Worm (Caenorhabditis elegans) whole organism, L1 larva: Measurements from ENCODE around the gene lido-14.

Experiments
- egl-27 ChIP-seq, 2 experiments: fragments of 150-350 bp in 1 of 2; sonication (generic microtip); optimal IDR thresholded peaks; 3 replicates each; lab custom pipeline; 2017 to 2018; ENCODE audit warnings: missing biosample characterization in 2 of 2, missing genetic modification characterization in 2 of 2, missing genetic modification reagents in 2 of 2
- fkh-10 ChIP-seq: sonication (generic microtip); optimal IDR thresholded peaks from 2 replicates; lab custom pipeline; 2017; ENCODE audit warnings: missing biosample characterization, missing genetic modification reagents, missing genetic modification characterization
- jun-1 ChIP-seq: fragments of 150-350 bp; optimal IDR thresholded peaks from 2 replicates; lab custom pipeline; 2014; ENCODE audit warnings: missing biosample characterization, missing genetic modification reagents, missing genetic modification characterization
- nhr-71 ChIP-seq: sonication (generic microtip); optimal IDR thresholded peaks from 2 replicates; lab custom pipeline; 2016; ENCODE audit warnings: mild to moderate bottlenecking, missing genetic modification characterization, moderate library complexity, missing compliant biosample characterization
- snpc-4 ChIP-seq: fragments of 150-350 bp; optimal IDR thresholded peaks from 2 replicates; lab custom pipeline; 2014; ENCODE audit warnings: missing biosample characterization, missing genetic modification characterization
- zag-1 ChIP-seq: fragments of 150-350 bp; optimal IDR thresholded peaks from 2 replicates; lab custom pipeline; 2014; ENCODE audit warnings: missing biosample characterization, missing genetic modification characterization

DNA sequence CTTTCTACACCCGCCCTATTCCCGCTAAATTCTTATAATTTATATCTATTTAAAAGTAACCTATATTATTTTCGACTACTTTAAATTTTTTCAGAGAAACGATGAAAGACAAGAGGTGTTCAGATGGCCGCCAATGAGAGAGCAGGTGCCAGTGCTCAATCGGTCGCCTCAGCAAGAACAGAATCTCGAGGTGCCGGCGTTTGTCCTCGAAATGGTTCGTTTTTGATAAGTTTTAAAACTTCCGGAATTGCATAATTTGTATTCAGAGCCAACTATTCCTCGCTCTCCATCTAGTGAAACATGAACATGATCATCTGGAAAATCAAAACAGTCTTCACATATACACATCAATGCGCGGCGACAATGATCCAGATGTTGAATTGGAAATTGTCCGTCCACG lies 12.1 kb downstream of the lido-14 start, which contains the start of gene bath-23:
- TF ChIP-seq jun-1 (tag; lab: Kevin White, UChicago) (no peak), nhr-71 (tag; lab: Kevin White, UChicago) (no peak), egl-27 (tag; optimal IDR thresholded peaks at IDR 0.05; lab: Kevin White, UChicago) (no peak), fkh-10 (GFP tag; lab: Kevin White, UChicago) (no peak), snpc-4 (tag; lab: Kevin White, UChicago) (no peak), zag-1 (tag; lab: Kevin White, UChicago) (no peak)
